Worm (Caenorhabditis elegans) whole organism, midembryonic: ENCODE data around the gene Y47D7A.7.

Source experiments
- T22C8.4 ChIP-seq: fragments of 200-800 bp; sonication (Bioruptor generic); IDR thresholded peaks from 2 replicates; pipeline ENCODE4 v1.3.6; 2022; ENCODE audit warnings: missing genetic modification characterization, missing compliant biosample characterization
- cog-1 ChIP-seq: sonication (generic microtip); optimal IDR thresholded peaks from 2 replicates; lab custom pipeline; 2016; ENCODE audit warnings: missing genetic modification characterization, missing compliant biosample characterization
- flt-1 ChIP-seq: fragments of 200-800 bp; sonication (Bioruptor generic); IDR thresholded peaks from 2 replicates; pipeline ENCODE4 v1.3.6; 2022; ENCODE audit warnings: missing genetic modification characterization, missing compliant biosample characterization
- klf-2 ChIP-seq: fragments of 200-800 bp; sonication (Bioruptor generic); conservative IDR thresholded peaks from 2 replicates; pipeline ENCODE4 v1.3.6; 2022; ENCODE audit warnings: missing genetic modification reagents, missing genetic modification characterization, missing compliant biosample characterization
- med-1 ChIP-seq: sonication (generic microtip); optimal IDR thresholded peaks from 2 replicates; lab custom pipeline; 2017; ENCODE audit warnings: missing genetic modification characterization, mild to moderate bottlenecking, missing compliant biosample characterization, antibody characterized with exemption, missing genetic modification reagents; ENCODE audit not compliant: insufficient read depth
- ref-1 ChIP-seq: fragments of 200-800 bp; sonication (Bioruptor generic); conservative IDR thresholded peaks from 2 replicates; pipeline ENCODE4 v1.3.6; 2022; ENCODE audit warnings: missing genetic modification reagents, missing genetic modification characterization, missing compliant biosample characterization
- tab-1 ChIP-seq: fragments of 200-800 bp; sonication (Bioruptor generic); IDR thresholded peaks from 2 replicates; pipeline ENCODE4 v1.3.6; 2022; ENCODE audit warnings: missing genetic modification characterization, missing compliant biosample characterization
- ztf-23 ChIP-seq: fragments of 200-800 bp; sonication (Bioruptor generic); IDR thresholded peaks from 2 replicates; pipeline ENCODE4 v1.3.6; 2022; ENCODE audit warnings: missing genetic modification reagents, missing genetic modification characterization, missing compliant biosample characterization
- ztf-29 ChIP-seq: fragments of 200-800 bp; sonication (Bioruptor generic); IDR thresholded peaks from 2 replicates; pipeline ENCODE4 v1.3.6; 2022; ENCODE audit warnings: missing genetic modification reagents, missing genetic modification characterization, missing compliant biosample characterization

The Y47D7A.7 gene

DNA sequence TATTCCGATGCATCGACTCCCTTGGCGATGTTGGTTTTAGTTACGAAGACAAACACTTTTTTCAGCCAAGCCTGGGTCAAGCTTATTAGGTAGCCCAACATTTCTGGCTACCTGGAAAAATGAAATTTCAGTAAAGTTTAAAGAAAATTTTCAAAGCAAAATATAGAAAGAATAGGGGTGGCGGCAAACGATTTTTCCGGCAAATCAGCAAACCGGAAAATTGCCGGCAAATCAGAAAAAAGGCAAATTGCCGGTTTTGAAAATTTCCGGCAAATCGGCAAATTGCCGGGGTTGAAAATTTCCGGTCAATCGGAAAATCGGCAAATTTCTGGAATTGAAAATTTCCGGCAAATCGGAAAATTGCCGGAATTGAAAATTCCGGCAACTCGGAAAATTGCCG is 42.0 kb downstream of the Y47D7A.7 start, which contains the start of gene F32D1.8:
TSS of gene F32D1.8 (minus strand) at position 101 of the 400 bp plus-strand sequence.
- TF ChIP-seq tab-1 (no peak), ztf-23 (GFP tag; lab: Robert Waterston, UW) (0 out of 2 replicates have a peak, but pooled peaks have one; percentile 17), ref-1 (GFP tag; lab: Robert Waterston, UW) (no peak), T22C8.4 (GFP tag; lab: Robert Waterston, UW) (no peak), klf-2 (GFP tag; lab: Robert Waterston, UW) (no peak), ztf-29 (GFP tag; lab: Robert Waterston, UW) (no peak)

ce11 chrV:4375807-4376564 is 43.7 kb downstream of the Y47D7A.7 start, which contains the start of gene F32D1.7:
Gene F32D1.7, minus strand, starts transcription at chrV:4376173.
- TF ChIP-seq cog-1 (tag; lab: Kevin White, UChicago) (no peak), ztf-23 (GFP tag; lab: Robert Waterston, UW) (no peak), flt-1 (GFP tag; lab: Robert Waterston, UW) (no peak), tab-1 (no peak), ztf-29 (GFP tag; lab: Robert Waterston, UW) (no peak), ref-1 (GFP tag; lab: Robert Waterston, UW) (no peak), klf-2 (GFP tag; lab: Robert Waterston, UW) (no peak), T22C8.4 (GFP tag; lab: Robert Waterston, UW) (no peak), med-1 (no peak)

ce11 chrV:4374625-4375024 is 45.0 kb downstream of the Y47D7A.7 start, which contains the start of gene neg-1:
Gene neg-1, minus strand, starts transcription at chrV:4374874.
- TF ChIP-seq cog-1 (tag; lab: Kevin White, UChicago) = no peak
- no peak for TF ChIP-seq ztf-23 (GFP tag; lab: Robert Waterston, UW)
- TF ChIP-seq med-1 = no peak
- TF ChIP-seq klf-2 (GFP tag; lab: Robert Waterston, UW) = no peak
- no peak for TF ChIP-seq tab-1
- TF ChIP-seq ref-1 (GFP tag; lab: Robert Waterston, UW) = no peak
- TF ChIP-seq T22C8.4 (GFP tag; lab: Robert Waterston, UW) = no peak
- TF ChIP-seq ztf-29 (GFP tag; lab: Robert Waterston, UW) = no peak
- no peak for TF ChIP-seq flt-1 (GFP tag; lab: Robert Waterston, UW)

DNA sequence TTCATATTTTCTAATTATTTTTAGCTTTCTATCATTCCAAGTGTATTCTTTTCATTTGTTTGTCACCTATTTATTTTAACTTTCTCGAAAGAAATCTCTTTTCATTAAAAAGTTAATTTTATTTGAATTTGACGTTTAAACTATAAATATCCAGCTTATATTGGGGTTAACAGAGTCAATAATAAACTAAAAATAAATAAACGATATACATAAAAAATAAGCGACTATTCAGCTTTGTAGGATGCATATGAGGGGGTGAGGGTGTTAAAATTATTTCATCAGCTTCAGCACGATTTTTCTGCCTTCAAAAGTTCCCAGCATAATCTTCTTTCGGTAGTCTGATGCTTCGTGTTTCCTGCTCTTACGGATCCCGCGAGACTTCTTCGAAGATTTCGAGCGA is 46.0 kb downstream of the Y47D7A.7 start:
- TF ChIP-seq ztf-29 (GFP tag; lab: Robert Waterston, UW) (no peak), tab-1 (no peak), med-1 (no peak), flt-1 (GFP tag; lab: Robert Waterston, UW) (no peak), T22C8.4 (GFP tag; lab: Robert Waterston, UW) (no peak), klf-2 (GFP tag; lab: Robert Waterston, UW) (no peak), cog-1 (tag; lab: Kevin White, UChicago) (no peak), ztf-23 (GFP tag; lab: Robert Waterston, UW) (no peak), ref-1 (GFP tag; lab: Robert Waterston, UW) (no peak)

- no peak for TF ChIP-seq tab-1
- TF ChIP-seq flt-1 (GFP tag; lab: Robert Waterston, UW) = no peak
- TF ChIP-seq ref-1 (GFP tag; lab: Robert Waterston, UW) = no peak
- TF ChIP-seq cog-1 (tag; lab: Kevin White, UChicago) = no peak
- no peak for TF ChIP-seq ztf-29 (GFP tag; lab: Robert Waterston, UW)
- no peak for TF ChIP-seq klf-2 (GFP tag; lab: Robert Waterston, UW)
- TF ChIP-seq T22C8.4 (GFP tag; lab: Robert Waterston, UW) = no peak
- TF ChIP-seq ztf-23 (GFP tag; lab: Robert Waterston, UW) = no peak
- TF ChIP-seq med-1 = no peak
Measured at ce11 chrV:4372986-4373385, 46.7 kb downstream of the Y47D7A.7 start.

DNA sequence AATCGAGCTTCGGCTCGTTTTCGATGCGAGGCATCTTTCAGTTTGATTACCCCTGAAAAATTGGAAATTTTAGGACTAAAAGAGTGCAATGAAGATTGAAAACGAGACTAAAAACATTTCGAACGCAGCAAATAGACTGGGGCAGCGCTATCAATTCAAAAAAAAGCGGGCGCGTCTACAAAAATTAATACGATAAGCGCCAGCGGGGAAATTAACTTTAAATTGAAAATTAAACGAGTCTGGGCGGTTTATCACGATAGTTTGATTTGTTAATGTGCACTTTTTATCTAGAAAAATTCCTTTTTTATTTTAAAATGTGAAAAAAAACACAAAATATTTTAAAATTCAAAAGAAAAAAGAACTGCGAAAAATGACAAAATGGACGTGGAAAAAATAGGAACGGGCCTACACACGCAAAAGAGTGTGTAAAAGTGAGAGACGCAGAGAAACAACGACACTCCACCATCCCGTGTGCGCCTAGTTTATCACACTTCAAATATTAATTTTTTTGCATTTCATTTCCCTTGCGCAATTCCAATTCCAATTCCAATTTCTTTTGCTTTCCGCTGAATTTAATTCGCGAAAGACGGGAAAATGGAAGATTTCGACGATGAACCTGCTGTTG is 48.2 kb downstream of the Y47D7A.7 start, which contains the start of the genes gmpr-1 and fipp-1:
TSS of gene gmpr-1 (minus strand) at position 75 of the 625 bp plus-strand sequence.
TSS of gene fipp-1 (plus strand) at position 499 of the 625 bp plus-strand sequence.
- TF ChIP-seq ref-1 (GFP tag; lab: Robert Waterston, UW) (no peak), klf-2 (GFP tag; lab: Robert Waterston, UW) (no peak), ztf-29 (GFP tag; lab: Robert Waterston, UW) (no peak), tab-1 (no peak), med-1 (no peak), T22C8.4 (GFP tag; lab: Robert Waterston, UW) (no peak)

DNA sequence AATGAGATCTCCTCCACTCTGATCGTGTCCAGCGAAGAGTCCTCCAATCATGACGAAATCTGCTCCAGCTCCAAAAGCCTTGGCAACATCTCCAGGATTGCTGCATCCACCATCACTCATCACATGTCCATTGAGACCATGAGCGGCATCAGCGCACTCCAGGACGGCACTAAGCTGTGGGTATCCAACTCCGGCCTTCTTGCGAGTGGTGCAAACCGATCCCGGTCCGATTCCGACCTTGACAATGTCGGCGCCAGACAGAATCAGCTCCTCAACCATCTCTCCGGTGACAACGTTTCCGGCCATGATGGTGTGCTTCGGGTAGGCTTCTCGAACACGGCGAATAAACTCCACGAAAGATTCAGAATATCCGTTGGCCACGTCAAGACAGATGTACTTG is 49.2 kb downstream of the Y47D7A.7 start:
- TF ChIP-seq T22C8.4 (GFP tag; lab: Robert Waterston, UW) (no peak), ztf-23 (GFP tag; lab: Robert Waterston, UW) (no peak)
